Fruit fly (Drosophila melanogaster): ENCODE results near the gene CG13876.
A peak's percentile ranks its signal among the peaks of the same experiment; 100 is the strongest.

The CG13876 gene

dm6 chr3L:160446-161094, 45.4 kb upstream of the CG13876 start (continued):
- TF ChIP-seq CG6808 (GFP tag; optimal IDR thresholded peaks at IDR 0.05) (no peak), CG11762 (GFP tag; optimal IDR thresholded peaks at IDR 0.05; ENCODE audit: insufficient read depth) (no peak), CG1621 (tag; optimal IDR thresholded peaks at IDR 0.05) (no peak), CG31627 (GFP tag; optimal IDR thresholded peaks at IDR 0.05) (no peak), fd85E (GFP tag; optimal IDR thresholded peaks at IDR 0.05) (no peak), CG8632 (GFP tag; optimal IDR thresholded peaks at IDR 0.05) (no peak), Eip78C (GFP tag) (peak; percentile 51), svp (GFP tag) (peak; percentile 75), CG9139 (GFP tag; optimal IDR thresholded peaks at IDR 0.05) (no peak), CG7368 (GFP tag; optimal IDR thresholded peaks at IDR 0.05) (no peak), acj6 (GFP tag; optimal IDR thresholded peaks at IDR 0.05) (no peak), fkh (GFP tag; optimal IDR thresholded peaks at IDR 0.05) (peak; percentile 24), CG6792 (GFP tag; optimal IDR thresholded peaks at IDR 0.05) (no peak), Lpt (GFP tag; optimal IDR thresholded peaks at IDR 0.05) (no peak), pdm3 (GFP tag; optimal IDR thresholded peaks at IDR 0.05) (no peak), CG3032 (tag; optimal IDR thresholded peaks at IDR 0.05) (no peak)

DNA sequence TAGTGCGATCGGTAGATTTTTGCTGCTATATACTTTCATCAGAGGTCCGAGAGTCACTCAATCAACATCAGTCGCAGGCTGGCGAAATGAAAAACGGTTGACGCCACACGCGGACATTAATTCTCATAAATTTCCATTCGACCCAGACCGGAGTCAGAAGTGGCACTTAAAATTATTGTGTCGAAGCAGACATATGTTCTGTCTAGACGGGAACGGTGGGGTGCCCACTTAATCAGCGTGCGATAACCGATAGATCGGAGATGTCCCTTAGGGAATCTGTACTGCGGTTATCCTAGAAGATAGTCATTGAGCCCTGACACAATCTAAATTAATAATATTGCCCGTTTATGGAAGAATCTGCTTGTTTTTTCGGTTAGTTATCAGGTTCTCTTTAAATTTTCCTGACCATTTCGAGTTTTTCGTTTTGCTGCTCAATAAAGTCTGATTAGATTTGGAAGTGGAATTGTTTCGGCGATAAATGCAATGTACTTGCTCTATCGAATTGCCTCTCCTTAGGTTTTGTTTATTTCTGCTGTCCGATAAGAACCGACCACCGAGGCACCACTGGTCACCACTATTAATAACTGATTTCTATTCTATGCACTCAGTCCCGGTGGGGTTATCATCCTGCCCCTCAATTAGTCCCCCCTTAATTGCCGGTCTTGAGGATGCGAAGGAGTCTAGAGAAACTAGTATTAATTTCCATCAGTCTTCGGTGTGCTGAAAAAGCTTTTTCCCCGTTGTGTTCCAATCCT, 43.9 kb upstream of the CG13876 start:
- TF ChIP-seq svp (GFP tag) (no peak), salr (GFP tag; optimal IDR thresholded peaks at IDR 0.05) (no peak), CG6276 (GFP tag; optimal IDR thresholded peaks at IDR 0.05) (no peak), Hr39 (GFP tag; optimal IDR thresholded peaks at IDR 0.05) (no peak), dac (GFP tag; optimal IDR thresholded peaks at IDR 0.05) (no peak), Gug (GFP tag; IDR thresholded peaks at IDR 0.05) (no peak), Hr38 (GFP tag; optimal IDR thresholded peaks at IDR 0.05) (no peak), Smox (GFP tag; optimal IDR thresholded peaks at IDR 0.05) (no peak), CG15336 (GFP tag; IDR thresholded peaks at IDR 0.05) (no peak)

dm6 chr3L:165981-166788, 39.7 kb upstream of the CG13876 start:
- TF ChIP-seq OdsH (GFP tag; optimal IDR thresholded peaks at IDR 0.05): peak; percentile 47
- peak; percentile 30 for TF ChIP-seq Hr39 (GFP tag; optimal IDR thresholded peaks at IDR 0.05)
- no peak for TF ChIP-seq fd85E (GFP tag; optimal IDR thresholded peaks at IDR 0.05)
- peak; percentile 32 for TF ChIP-seq CG6808 (GFP tag; optimal IDR thresholded peaks at IDR 0.05)
- peak; percentile 55 for TF ChIP-seq CG15336 (GFP tag; IDR thresholded peaks at IDR 0.05)
- peak; percentile 29 for TF ChIP-seq acj6 (GFP tag; optimal IDR thresholded peaks at IDR 0.05)
- no peak for TF ChIP-seq CG8319 (GFP tag; optimal IDR thresholded peaks at IDR 0.05)
- TF ChIP-seq CG6276 (GFP tag; optimal IDR thresholded peaks at IDR 0.05): peak; percentile 62
- TF ChIP-seq Sox102F (GFP tag; optimal IDR thresholded peaks at IDR 0.05): peak; percentile 55
- peak; percentile 33 for TF ChIP-seq Ets21C (GFP tag; optimal IDR thresholded peaks at IDR 0.05)
- peak; percentile 46 for TF ChIP-seq cyc (GFP tag; optimal IDR thresholded peaks at IDR 0.05)
- TF ChIP-seq CG11762 (GFP tag; optimal IDR thresholded peaks at IDR 0.05; ENCODE audit: insufficient read depth): no peak
- peak; percentile 36 for TF ChIP-seq CG6854 (GFP tag; optimal IDR thresholded peaks at IDR 0.05)
- TF ChIP-seq fkh (GFP tag; optimal IDR thresholded peaks at IDR 0.05): peak; percentile 64
- TF ChIP-seq CG11902 (GFP tag; optimal IDR thresholded peaks at IDR 0.05): peak; percentile 24
- peak; percentile 54; the same call in 1 of the 3 replicates for TF ChIP-seq CG8119 (GFP tag; IDR thresholded peaks at IDR 0.05)
- peak; percentile 48 for TF ChIP-seq Sox14 (GFP tag; optimal IDR thresholded peaks at IDR 0.05)
- peak; percentile 9 for TF ChIP-seq Sox15 (GFP tag; optimal IDR thresholded peaks at IDR 0.05)
- TF ChIP-seq CG6792 (GFP tag; optimal IDR thresholded peaks at IDR 0.05): peak; percentile 59
- peak; percentile 54 for TF ChIP-seq Met (GFP tag; optimal IDR thresholded peaks at IDR 0.05)
- TF ChIP-seq CG4318 (GFP tag; optimal IDR thresholded peaks at IDR 0.05): no peak
- TF ChIP-seq achi (GFP tag; optimal IDR thresholded peaks at IDR 0.05): peak; percentile 34
- TF ChIP-seq CG11294 (GFP tag; IDR thresholded peaks at IDR 0.05): no peak; the same call in 1 of the 2 replicates
- 0 out of 2 replicates have a peak, but pooled peaks have one; percentile 8 for TF ChIP-seq Gug (GFP tag; IDR thresholded peaks at IDR 0.05)
- peak; percentile 45 for TF ChIP-seq dsx (GFP tag; optimal IDR thresholded peaks at IDR 0.05; ENCODE audit: poor library complexity, severe bottlenecking)
- TF ChIP-seq salr (GFP tag; optimal IDR thresholded peaks at IDR 0.05): peak in 1 of 2 experiments; percentile 23
- TF ChIP-seq Eip78C (GFP tag): peak; percentile 91
- peak; percentile 66 for TF ChIP-seq Hr4 (GFP tag; optimal IDR thresholded peaks at IDR 0.05)
- peak; percentile 46 for TF ChIP-seq CG7368 (GFP tag; optimal IDR thresholded peaks at IDR 0.05)
- TF ChIP-seq CG6163 (GFP tag; IDR thresholded peaks at IDR 0.05): peak; percentile 67
- peak; percentile 60 for TF ChIP-seq Lpt (GFP tag; optimal IDR thresholded peaks at IDR 0.05)
- no peak for TF ChIP-seq Hr38 (GFP tag; optimal IDR thresholded peaks at IDR 0.05)
- peak; percentile 65 for TF ChIP-seq esn (GFP tag; optimal IDR thresholded peaks at IDR 0.05)

Data from whole organism, prepupa.